Fruit fly (Drosophila melanogaster) whole organism, adult: Measurements from ENCODE around the gene CG15356.

Experiments
- CG11617 ChIP-seq: fragments of 200-800 bp; sonication (Bioruptor generic); optimal IDR thresholded peaks from 2 replicates; lab custom pipeline; 2017; ENCODE audit warnings: mild to moderate bottlenecking, missing biosample characterization, missing genetic modification reagents, missing genetic modification characterization
- CG12768 ChIP-seq: fragments of 200-800 bp; sonication (Bioruptor generic); optimal IDR thresholded peaks from 2 replicates; lab custom pipeline; 2017; ENCODE audit warnings: missing biosample characterization, missing genetic modification characterization, mild to moderate bottlenecking, moderate library complexity, missing genetic modification reagents
- CG14711 ChIP-seq: fragments of 200-800 bp; sonication (Bioruptor generic); optimal IDR thresholded peaks from 2 replicates; lab custom pipeline; 2018; ENCODE audit warnings: missing biosample characterization, mild to moderate bottlenecking, missing genetic modification characterization, moderate library complexity
- CG1620 ChIP-seq: fragments of 200-800 bp; sonication (Bioruptor generic); optimal IDR thresholded peaks from 2 replicates; lab custom pipeline; 2016; ENCODE audit warnings: missing biosample characterization, missing genetic modification characterization
- CG33017 ChIP-seq: fragments of 200-800 bp; sonication (Bioruptor generic); optimal IDR thresholded peaks from 2 replicates; lab custom pipeline; 2018; ENCODE audit warnings: missing biosample characterization, mild to moderate bottlenecking, missing genetic modification characterization, moderate library complexity
- CG5204 ChIP-seq: fragments of 200-800 bp; sonication (Bioruptor generic); optimal IDR thresholded peaks from 2 replicates; lab custom pipeline; 2016; ENCODE audit warnings: missing biosample characterization, missing genetic modification characterization
- CG7045 ChIP-seq: fragments of 200-800 bp; sonication (Bioruptor generic); optimal IDR thresholded peaks from 2 replicates; lab custom pipeline; 2017; ENCODE audit warnings: missing biosample characterization, mild to moderate bottlenecking, missing genetic modification characterization
- CG7101 ChIP-seq: fragments of 200-800 bp; sonication (Bioruptor generic); optimal IDR thresholded peaks from 2 replicates; lab custom pipeline; 2018; ENCODE audit warnings: missing biosample characterization, mild to moderate bottlenecking, missing genetic modification characterization, moderate library complexity
- Clk ChIP-seq: fragments of 200-800 bp; sonication (Bioruptor generic); optimal IDR thresholded peaks from 2 replicates; lab custom pipeline; 2017; ENCODE audit warnings: missing biosample characterization, missing genetic modification characterization
- Crg-1 ChIP-seq: fragments of 200-800 bp; sonication (Bioruptor generic); optimal IDR thresholded peaks from 2 replicates; lab custom pipeline; 2016; ENCODE audit warnings: missing biosample characterization, missing genetic modification characterization
- Hr96 ChIP-seq: fragments of 200-800 bp; sonication (Bioruptor generic); optimal IDR thresholded peaks from 2 replicates; lab custom pipeline; 2016; ENCODE audit warnings: missing biosample characterization, missing genetic modification characterization
- Mnt ChIP-seq: fragments of 200-800 bp; sonication (Bioruptor generic); optimal IDR thresholded peaks from 2 replicates; lab custom pipeline; 2016; ENCODE audit warnings: missing biosample characterization, mild to moderate bottlenecking, missing genetic modification characterization
- bab1 ChIP-seq: fragments of 200-800 bp; sonication (Bioruptor generic); optimal IDR thresholded peaks from 3 replicates; lab custom pipeline; 2019; ENCODE audit warnings: missing biosample characterization, mild to moderate bottlenecking, missing genetic modification characterization, moderate library complexity
- cic ChIP-seq: fragments of 200-800 bp; sonication (Bioruptor generic); optimal IDR thresholded peaks from 2 replicates; lab custom pipeline; 2017; ENCODE audit warnings: missing biosample characterization, mild to moderate bottlenecking, missing genetic modification characterization, moderate library complexity
- cnc ChIP-seq, 2 experiments: fragments of >200 bp; optimal IDR thresholded peaks; 2 replicates each; lab custom pipeline; 2017
- kay ChIP-seq: fragments of 200-800 bp; sonication (Bioruptor generic); peaks from one replicate; lab custom pipeline; 2016; ENCODE audit warnings: missing biosample characterization, missing genetic modification characterization, borderline replicate concordance
- ovo ChIP-seq: fragments of 200-800 bp; sonication (Bioruptor generic); optimal IDR thresholded peaks from 2 replicates; lab custom pipeline; 2016; ENCODE audit warnings: missing biosample characterization, missing genetic modification characterization
- pad ChIP-seq: fragments of 200-800 bp; sonication (Bioruptor generic); optimal IDR thresholded peaks from 3 replicates; lab custom pipeline; 2017; ENCODE audit warnings: missing biosample characterization, missing genetic modification characterization, mild to moderate bottlenecking, moderate library complexity, missing genetic modification reagents
- tj ChIP-seq: fragments of 200-800 bp; sonication (Bioruptor generic); optimal IDR thresholded peaks from 3 replicates; lab custom pipeline; 2017; ENCODE audit warnings: missing biosample characterization, mild to moderate bottlenecking, missing genetic modification characterization, moderate library complexity
- toe ChIP-seq: fragments of 200-800 bp; sonication (Bioruptor generic); optimal IDR thresholded peaks from 2 replicates; lab custom pipeline; 2016; ENCODE audit warnings: missing biosample characterization, missing genetic modification characterization

Gene CG15356

DNA sequence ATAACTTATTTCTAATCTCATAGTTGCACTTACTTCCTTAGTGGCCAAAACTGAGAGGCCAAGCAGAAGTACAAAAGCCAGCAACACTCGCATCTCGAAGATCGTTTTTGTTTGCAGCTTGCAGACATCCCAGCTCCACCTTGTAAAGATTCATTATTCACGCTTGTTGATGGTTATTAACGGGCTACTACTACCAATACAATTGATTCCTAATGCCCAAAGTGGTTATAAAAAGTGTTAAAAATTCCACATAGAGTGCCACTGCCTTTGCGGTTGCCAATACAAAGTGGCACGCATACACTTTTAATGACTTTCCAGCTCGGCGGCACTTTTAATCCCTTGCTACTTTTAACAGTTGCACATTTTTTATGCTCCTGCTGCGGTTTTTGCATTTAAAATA is 11.5 kb upstream of the CG15356 start, which contains the start of gene Obp22a:
Gene Obp22a, minus strand, starts transcription at position 101 of the 400 bp plus-strand sequence.
- TF ChIP-seq Mnt (GFP tag; lab: Kevin White, UChicago) (no peak), Hr96 (GFP tag; lab: Kevin White, UChicago) (no peak)

DNA sequence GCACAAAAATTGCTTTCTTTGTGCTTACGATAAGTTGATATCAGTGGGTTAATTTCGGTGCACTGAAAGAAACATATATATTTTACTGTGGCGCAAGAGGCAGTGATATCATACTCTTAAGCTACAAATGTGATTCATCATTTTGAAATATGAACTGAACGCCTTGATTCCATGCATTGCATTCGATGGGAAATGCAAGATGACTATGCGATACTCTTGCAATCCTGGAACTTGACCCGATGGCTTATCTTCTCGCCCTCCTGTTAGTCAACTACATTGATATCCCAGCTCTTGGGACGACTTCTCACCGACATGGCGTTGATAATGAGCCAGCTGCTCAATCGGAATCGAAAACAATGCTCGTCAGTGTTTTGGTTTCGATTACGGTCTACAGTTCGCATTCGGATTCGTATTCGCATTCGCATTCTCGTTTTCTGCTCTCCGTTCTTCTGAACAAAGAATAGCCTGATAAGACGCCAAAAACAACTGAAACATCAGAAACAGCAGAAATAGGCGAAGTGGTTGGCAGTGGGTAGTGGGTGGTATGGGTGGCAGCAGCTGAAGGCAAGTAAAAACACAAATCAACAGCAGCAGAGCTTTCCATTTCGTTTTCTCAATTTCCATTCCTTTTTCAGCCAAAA is 8.8 kb upstream of the CG15356 start:
- TF ChIP-seq kay (no peak), CG5204 (GFP tag; lab: Kevin White, UChicago) (no peak), Hr96 (GFP tag; lab: Kevin White, UChicago) (no peak), CG33017 (tag; lab: Kevin White, UChicago) (no peak), Mnt (GFP tag; lab: Kevin White, UChicago) (no peak), CG7045 (GFP tag; lab: Kevin White, UChicago) (no peak), CG12768 (GFP tag; lab: Kevin White, UChicago) (no peak), tj (peak; percentile 32), CG14711 (tag; lab: Kevin White, UChicago) (no peak), cic (GFP tag; lab: Kevin White, UChicago) (no peak), pad (GFP tag; lab: Kevin White, UChicago) (no peak), Crg-1 (GFP tag; lab: Kevin White, UChicago) (no peak), Clk (no peak), ovo (GFP tag; lab: Kevin White, UChicago) (no peak), bab1 (peak; percentile 25), cnc (optimal IDR thresholded peaks at IDR 0.05; lab: Kevin White, UChicago) (peak in 1 of 2 experiments; percentile 25), CG1620 (GFP tag; lab: Kevin White, UChicago) (no peak), toe (no peak)

DNA sequence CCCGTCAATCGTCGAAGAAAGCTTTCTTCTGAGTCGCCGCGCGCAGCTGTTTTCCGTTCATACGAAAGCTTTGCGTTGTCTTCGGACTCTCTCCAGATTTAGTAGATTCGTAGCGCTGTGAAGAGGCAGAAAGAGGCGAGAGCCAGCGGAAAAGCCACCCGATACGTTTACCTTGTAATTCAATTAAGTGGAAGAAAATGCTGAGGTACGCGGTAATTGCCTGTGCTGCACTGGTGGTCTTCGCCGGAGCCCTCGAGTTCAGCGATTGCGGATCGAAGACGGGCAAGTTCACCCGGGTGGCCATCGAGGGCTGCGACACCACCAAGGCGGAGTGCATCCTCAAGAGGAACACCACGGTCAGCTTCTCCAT is 7.6 kb upstream of the CG15356 start, which contains the start of gene Npc2a:
Gene Npc2a, plus strand, starts transcription at position 99 of the 370 bp plus-strand sequence.
- TF ChIP-seq Hr96 (GFP tag; lab: Kevin White, UChicago) (no peak), bab1 (peak; percentile 56), CG7101 (tag; lab: Kevin White, UChicago) (no peak), Crg-1 (GFP tag; lab: Kevin White, UChicago) (no peak), tj (peak; percentile 98), toe (no peak), CG5204 (GFP tag; lab: Kevin White, UChicago) (no peak), CG12768 (GFP tag; lab: Kevin White, UChicago) (no peak), CG1620 (GFP tag; lab: Kevin White, UChicago) (no peak), Clk (no peak), pad (GFP tag; lab: Kevin White, UChicago) (no peak), ovo (GFP tag; lab: Kevin White, UChicago) (no peak)

DNA sequence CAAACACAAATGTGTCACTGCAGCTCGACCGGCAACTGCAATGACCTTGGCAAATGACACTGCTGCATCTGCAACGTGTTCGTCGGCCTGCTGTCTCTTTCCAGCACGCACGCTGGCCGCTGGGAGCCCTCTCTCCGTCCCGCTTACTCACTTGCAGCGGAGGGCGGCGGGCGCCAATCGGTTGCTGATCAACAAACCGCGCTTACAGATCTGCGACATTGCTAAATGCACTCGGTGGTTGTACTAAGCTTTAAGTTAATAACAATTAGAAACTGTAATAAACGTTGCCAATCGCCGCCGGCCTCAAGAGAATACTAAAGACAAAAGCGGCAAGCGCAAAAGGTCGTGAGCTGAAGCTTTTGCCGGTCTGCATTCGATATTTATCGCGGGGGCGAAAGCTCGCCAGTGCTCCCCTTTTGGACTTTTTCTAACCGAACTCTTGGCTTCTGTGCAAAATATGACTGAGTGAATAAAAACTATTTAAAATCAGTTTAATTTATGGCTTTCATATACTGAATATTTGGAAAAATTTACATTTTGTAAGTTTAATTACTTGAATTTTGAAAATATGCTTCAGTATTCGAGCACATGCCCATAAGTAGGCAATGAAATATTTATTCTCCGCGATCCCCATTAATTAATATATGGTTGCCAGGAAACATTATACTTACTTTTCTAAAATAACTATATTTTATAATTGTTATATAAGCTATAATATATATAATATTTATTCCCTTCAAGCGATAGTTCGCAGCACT is 7.1 kb upstream of the CG15356 start, which contains the start of gene Got2:
Gene Got2, minus strand, starts transcription at position 325 of the 758 bp plus-strand sequence.
- TF ChIP-seq Crg-1 (GFP tag; lab: Kevin White, UChicago), result no peak
- peak; percentile 93 for TF ChIP-seq Mnt (GFP tag; lab: Kevin White, UChicago)
- peak; percentile 83 for TF ChIP-seq cic (GFP tag; lab: Kevin White, UChicago)
- TF ChIP-seq kay, result no peak
- TF ChIP-seq CG5204 (GFP tag; lab: Kevin White, UChicago), result no peak
- peak; percentile 50 for TF ChIP-seq CG7101 (tag; lab: Kevin White, UChicago)
- peak; percentile 79 for TF ChIP-seq tj
- TF ChIP-seq Clk, result no peak
- TF ChIP-seq toe, result peak; percentile 16
- TF ChIP-seq CG14711 (tag; lab: Kevin White, UChicago), result no peak
- peak; percentile 36 for TF ChIP-seq CG12768 (GFP tag; lab: Kevin White, UChicago)
- peak; percentile 13 for TF ChIP-seq bab1
- TF ChIP-seq cnc (optimal IDR thresholded peaks at IDR 0.05; lab: Kevin White, UChicago), result no peak
- TF ChIP-seq pad (GFP tag; lab: Kevin White, UChicago), result no peak
- TF ChIP-seq CG11617 (GFP tag; lab: Kevin White, UChicago), result peak; percentile 35
- no peak for TF ChIP-seq CG1620 (GFP tag; lab: Kevin White, UChicago)
- peak; percentile 35 for TF ChIP-seq CG33017 (tag; lab: Kevin White, UChicago)
- no peak for TF ChIP-seq Hr96 (GFP tag; lab: Kevin White, UChicago)
- TF ChIP-seq CG7045 (GFP tag; lab: Kevin White, UChicago), result no peak
- TF ChIP-seq ovo (GFP tag; lab: Kevin White, UChicago), result no peak

DNA sequence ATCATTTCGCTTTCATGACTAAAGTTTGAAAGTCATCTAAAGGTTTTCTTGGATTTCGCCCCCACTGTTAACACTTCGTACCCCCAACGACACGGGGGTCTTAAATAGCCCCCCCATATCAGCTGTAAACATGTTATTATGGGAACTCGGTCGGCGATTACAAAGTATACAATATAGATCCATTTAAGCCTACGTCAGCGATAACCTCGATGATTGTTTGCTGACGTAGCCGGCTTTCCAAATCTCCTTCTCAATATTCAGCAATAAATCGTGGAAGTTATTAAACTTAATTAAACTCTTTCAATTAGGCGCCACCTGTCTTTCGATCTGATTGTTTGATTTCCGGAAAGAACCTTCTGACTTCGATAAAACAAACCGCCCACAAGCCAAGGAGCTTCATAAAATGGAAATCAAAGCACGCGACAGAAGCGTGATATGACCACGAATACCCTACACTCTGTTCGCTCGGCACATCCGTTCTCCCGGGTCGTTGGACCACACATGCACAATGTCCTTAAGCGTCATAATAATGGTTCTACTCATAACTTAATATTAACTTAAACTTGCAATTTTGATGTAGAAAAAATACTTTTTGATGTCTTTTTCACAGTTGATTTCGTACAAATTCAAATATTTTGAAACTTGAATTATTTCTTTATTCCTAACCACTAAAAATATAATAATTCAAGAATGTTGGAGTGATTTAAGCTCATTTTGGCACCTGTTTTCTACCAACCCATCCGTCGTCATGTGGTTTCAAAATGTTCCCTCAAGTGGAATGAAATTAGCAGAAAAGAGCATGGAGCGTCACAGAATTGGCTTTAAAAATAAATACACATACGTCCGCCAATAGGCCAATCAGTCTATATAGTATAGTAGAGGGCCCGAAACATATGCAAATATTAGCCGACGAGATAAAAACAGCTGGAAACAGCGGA is 6.1 kb upstream of the CG15356 start:
- TF ChIP-seq CG7045 (GFP tag; lab: Kevin White, UChicago), result peak; percentile 59
- TF ChIP-seq pad (GFP tag; lab: Kevin White, UChicago), result no peak
- peak; percentile 71 for TF ChIP-seq cic (GFP tag; lab: Kevin White, UChicago)
- TF ChIP-seq Clk, result peak; percentile 21
- TF ChIP-seq CG14711 (tag; lab: Kevin White, UChicago), result peak; percentile 30
- TF ChIP-seq CG7101 (tag; lab: Kevin White, UChicago), result peak; percentile 40
- TF ChIP-seq Mnt (GFP tag; lab: Kevin White, UChicago), result peak; percentile 15
- peak; percentile 68 for TF ChIP-seq CG11617 (GFP tag; lab: Kevin White, UChicago)
- TF ChIP-seq bab1, result peak; percentile 7
- peak; percentile 59 for TF ChIP-seq Hr96 (GFP tag; lab: Kevin White, UChicago)
- no peak for TF ChIP-seq Crg-1 (GFP tag; lab: Kevin White, UChicago)
- peak; percentile 41 for TF ChIP-seq toe
- peak; percentile 92 for TF ChIP-seq kay
- TF ChIP-seq CG5204 (GFP tag; lab: Kevin White, UChicago), result no peak
- peak; percentile 98 for TF ChIP-seq tj
- TF ChIP-seq ovo (GFP tag; lab: Kevin White, UChicago), result no peak
- no peak for TF ChIP-seq CG1620 (GFP tag; lab: Kevin White, UChicago)
- no peak for TF ChIP-seq cnc (optimal IDR thresholded peaks at IDR 0.05; lab: Kevin White, UChicago)
- no peak for TF ChIP-seq CG12768 (GFP tag; lab: Kevin White, UChicago)
- no peak for TF ChIP-seq CG33017 (tag; lab: Kevin White, UChicago)
